Worm (Caenorhabditis elegans) whole organism, L2 larva: ENCODE data around the gene Y57A10A.13.
"Not testable (repeated sequence)": the region's sequence is repeated elsewhere in the genome, so short reads cannot be mapped to it uniquely, and the experiment has no call there.

Experiments
- C34F6.9 ChIP-seq: fragments of 150-350 bp; optimal IDR thresholded peaks from 2 replicates; lab custom pipeline; 2014; ENCODE audit warnings: missing biosample characterization, missing genetic modification characterization
- ceh-82 ChIP-seq: fragments of 150-350 bp; optimal IDR thresholded peaks from 2 replicates; lab custom pipeline; 2014; ENCODE audit warnings: missing biosample characterization, missing genetic modification characterization
- lin-39 ChIP-seq: fragments of 150-350 bp; optimal IDR thresholded peaks from 2 replicates; lab custom pipeline; 2014; ENCODE audit warnings: missing biosample characterization, missing genetic modification reagents, missing genetic modification characterization

DNA sequence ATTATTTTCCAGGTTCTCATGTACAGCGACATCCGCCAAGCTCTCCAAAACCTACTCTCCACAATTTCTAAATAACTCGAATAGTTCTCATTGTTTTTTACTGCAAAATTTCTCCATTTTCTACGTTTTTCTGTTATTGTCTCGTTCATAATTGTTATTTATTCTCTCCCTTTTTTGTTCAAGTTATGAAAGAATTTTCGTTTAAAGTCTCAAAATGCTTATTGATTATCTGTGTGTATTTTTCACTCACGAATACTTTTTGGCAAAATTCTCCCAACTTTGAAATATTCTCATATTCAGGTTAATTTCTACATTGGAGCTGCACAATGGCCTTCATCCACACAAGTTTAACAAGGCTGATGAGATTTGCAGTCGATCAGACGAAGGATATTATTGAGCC, 30.5 kb downstream of the Y57A10A.13 start, which contains the start of gene Y57A10A.5:
- not testable (repeated sequence) for TF ChIP-seq ceh-82, lin-39, C34F6.9 (tag; lab: Kevin White, UChicago)
